Worm (Caenorhabditis elegans): ENCODE results near the gene tbb-4.

tbb-4 gene

ce11 chrX:9417326-9417725, 19.4 kb downstream of the tbb-4 start:
- TF ChIP-seq cog-1 (tag; optimal IDR thresholded peaks at IDR 0.05), result no peak
- no peak for TF ChIP-seq ztf-23 (GFP tag; IDR thresholded peaks at IDR 0.05)
- no peak for TF ChIP-seq ztf-29 (GFP tag; IDR thresholded peaks at IDR 0.05)
- TF ChIP-seq ref-1 (GFP tag; conservative IDR thresholded peaks at IDR 0.05), result no peak
- TF ChIP-seq flt-1 (GFP tag; IDR thresholded peaks at IDR 0.05), result no peak
- TF ChIP-seq med-1 (GFP tag; optimal IDR thresholded peaks at IDR 0.05; ENCODE audit: insufficient read depth), result no peak

- TF ChIP-seq med-1 (GFP tag; optimal IDR thresholded peaks at IDR 0.05; ENCODE audit: insufficient read depth) (no peak), ztf-29 (GFP tag; IDR thresholded peaks at IDR 0.05) (no peak), T22C8.4 (GFP tag; IDR thresholded peaks at IDR 0.05) (no peak), klf-2 (GFP tag; conservative IDR thresholded peaks at IDR 0.05) (no peak), ref-1 (GFP tag; conservative IDR thresholded peaks at IDR 0.05) (no peak), cog-1 (tag; optimal IDR thresholded peaks at IDR 0.05) (no peak), flt-1 (GFP tag; IDR thresholded peaks at IDR 0.05) (no peak), ztf-23 (GFP tag; IDR thresholded peaks at IDR 0.05) (no peak), tab-1 (GFP tag; IDR thresholded peaks at IDR 0.05) (no peak)
Observed at ce11 chrX:9411675-9412074, 25.0 kb downstream of the tbb-4 start.

ce11 chrX:9410747-9411146, 25.9 kb downstream of the tbb-4 start:
- TF ChIP-seq klf-2 (GFP tag; conservative IDR thresholded peaks at IDR 0.05), result no peak
- TF ChIP-seq flt-1 (GFP tag; IDR thresholded peaks at IDR 0.05), result no peak
- TF ChIP-seq cog-1 (tag; optimal IDR thresholded peaks at IDR 0.05), result no peak

- no peak for TF ChIP-seq ref-1 (GFP tag; conservative IDR thresholded peaks at IDR 0.05)
- TF ChIP-seq cog-1 (tag; optimal IDR thresholded peaks at IDR 0.05), result no peak
- TF ChIP-seq ztf-23 (GFP tag; IDR thresholded peaks at IDR 0.05), result no peak
- TF ChIP-seq tab-1 (GFP tag; IDR thresholded peaks at IDR 0.05), result no peak
- no peak for TF ChIP-seq ztf-29 (GFP tag; IDR thresholded peaks at IDR 0.05)
- no peak for TF ChIP-seq flt-1 (GFP tag; IDR thresholded peaks at IDR 0.05)
- no peak for TF ChIP-seq T22C8.4 (GFP tag; IDR thresholded peaks at IDR 0.05)
- TF ChIP-seq med-1 (GFP tag; optimal IDR thresholded peaks at IDR 0.05; ENCODE audit: insufficient read depth), result no peak
Observed at ce11 chrX:9409114-9409513, 27.6 kb downstream of the tbb-4 start.

- TF ChIP-seq ref-1 (GFP tag; conservative IDR thresholded peaks at IDR 0.05) (no peak), ztf-29 (GFP tag; IDR thresholded peaks at IDR 0.05) (no peak), flt-1 (GFP tag; IDR thresholded peaks at IDR 0.05) (no peak), cog-1 (tag; optimal IDR thresholded peaks at IDR 0.05) (no peak), T22C8.4 (GFP tag; IDR thresholded peaks at IDR 0.05) (no peak)
Observed at ce11 chrX:9405922-9406321, 30.8 kb downstream of the tbb-4 start.

- no peak for TF ChIP-seq ref-1 (GFP tag; conservative IDR thresholded peaks at IDR 0.05)
- no peak for TF ChIP-seq tab-1 (GFP tag; IDR thresholded peaks at IDR 0.05)
- TF ChIP-seq klf-2 (GFP tag; conservative IDR thresholded peaks at IDR 0.05), result no peak
- TF ChIP-seq ztf-23 (GFP tag; IDR thresholded peaks at IDR 0.05), result no peak
- TF ChIP-seq cog-1 (tag; optimal IDR thresholded peaks at IDR 0.05), result no peak
- TF ChIP-seq ztf-29 (GFP tag; IDR thresholded peaks at IDR 0.05), result no peak
- TF ChIP-seq med-1 (GFP tag; optimal IDR thresholded peaks at IDR 0.05; ENCODE audit: insufficient read depth), result no peak
- no peak for TF ChIP-seq T22C8.4 (GFP tag; IDR thresholded peaks at IDR 0.05)
- no peak for TF ChIP-seq flt-1 (GFP tag; IDR thresholded peaks at IDR 0.05)
Observed at ce11 chrX:9403622-9404255, 33.0 kb downstream of the tbb-4 start.

ce11 chrX:9402464-9402863, 34.2 kb downstream of the tbb-4 start:
- no peak for TF ChIP-seq med-1 (GFP tag; optimal IDR thresholded peaks at IDR 0.05; ENCODE audit: insufficient read depth)
- no peak for TF ChIP-seq klf-2 (GFP tag; conservative IDR thresholded peaks at IDR 0.05)
- TF ChIP-seq ztf-29 (GFP tag; IDR thresholded peaks at IDR 0.05), result no peak
- TF ChIP-seq ztf-23 (GFP tag; IDR thresholded peaks at IDR 0.05), result no peak
- TF ChIP-seq T22C8.4 (GFP tag; IDR thresholded peaks at IDR 0.05), result no peak
- TF ChIP-seq tab-1 (GFP tag; IDR thresholded peaks at IDR 0.05), result no peak
- no peak for TF ChIP-seq ref-1 (GFP tag; conservative IDR thresholded peaks at IDR 0.05)
- TF ChIP-seq flt-1 (GFP tag; IDR thresholded peaks at IDR 0.05), result no peak
- no peak for TF ChIP-seq cog-1 (tag; optimal IDR thresholded peaks at IDR 0.05)

- TF ChIP-seq tab-1 (GFP tag; IDR thresholded peaks at IDR 0.05), result no peak
- TF ChIP-seq flt-1 (GFP tag; IDR thresholded peaks at IDR 0.05), result 0 out of 2 replicates have a peak, but pooled peaks have one; percentile 61
- TF ChIP-seq ztf-29 (GFP tag; IDR thresholded peaks at IDR 0.05), result no peak
Observed at ce11 chrX:9401963-9402362, 34.7 kb downstream of the tbb-4 start.

ce11 chrX:9397401-9397800, 39.3 kb downstream of the tbb-4 start, which contains the start of gene fln-2:
Gene fln-2 (plus strand): TSS chrX:9397701.
- no peak for TF ChIP-seq tab-1 (GFP tag; IDR thresholded peaks at IDR 0.05)
- TF ChIP-seq klf-2 (GFP tag; conservative IDR thresholded peaks at IDR 0.05), result no peak
- no peak for TF ChIP-seq ref-1 (GFP tag; conservative IDR thresholded peaks at IDR 0.05)

- TF ChIP-seq tab-1 (GFP tag; IDR thresholded peaks at IDR 0.05), result no peak
- TF ChIP-seq T22C8.4 (GFP tag; IDR thresholded peaks at IDR 0.05), result no peak
- no peak for TF ChIP-seq cog-1 (tag; optimal IDR thresholded peaks at IDR 0.05)
- TF ChIP-seq ztf-29 (GFP tag; IDR thresholded peaks at IDR 0.05), result no peak
- TF ChIP-seq ztf-23 (GFP tag; IDR thresholded peaks at IDR 0.05), result no peak
- no peak for TF ChIP-seq klf-2 (GFP tag; conservative IDR thresholded peaks at IDR 0.05)
- no peak for TF ChIP-seq flt-1 (GFP tag; IDR thresholded peaks at IDR 0.05)
- no peak for TF ChIP-seq med-1 (GFP tag; optimal IDR thresholded peaks at IDR 0.05; ENCODE audit: insufficient read depth)
- TF ChIP-seq ref-1 (GFP tag; conservative IDR thresholded peaks at IDR 0.05), result no peak
Observed at ce11 chrX:9393750-9394149, 42.9 kb downstream of the tbb-4 start, which contains the start of gene C23F12.9. Gene C23F12.9 (plus strand): TSS chrX:9394050.

ce11 chrX:9391345-9391744, 45.3 kb downstream of the tbb-4 start, which contains the start of gene C23F12.3:
Gene C23F12.3 (plus strand): TSS chrX:9391645.
- TF ChIP-seq cog-1 (tag; optimal IDR thresholded peaks at IDR 0.05), result no peak
- TF ChIP-seq flt-1 (GFP tag; IDR thresholded peaks at IDR 0.05), result no peak
- TF ChIP-seq med-1 (GFP tag; optimal IDR thresholded peaks at IDR 0.05; ENCODE audit: insufficient read depth), result no peak
- TF ChIP-seq ztf-23 (GFP tag; IDR thresholded peaks at IDR 0.05), result no peak
- TF ChIP-seq ref-1 (GFP tag; conservative IDR thresholded peaks at IDR 0.05), result no peak
- no peak for TF ChIP-seq ztf-29 (GFP tag; IDR thresholded peaks at IDR 0.05)
- no peak for TF ChIP-seq tab-1 (GFP tag; IDR thresholded peaks at IDR 0.05)
- no peak for TF ChIP-seq T22C8.4 (GFP tag; IDR thresholded peaks at IDR 0.05)
- TF ChIP-seq klf-2 (GFP tag; conservative IDR thresholded peaks at IDR 0.05), result no peak

Data from whole organism, midembryonic.